Worm (Caenorhabditis elegans) whole organism, young adult: Measurements from ENCODE around the gene fbxa-82.

ENCODE experiments used
- B0035.1 ChIP-seq: sonication (generic microtip); optimal IDR thresholded peaks from 2 replicates; lab custom pipeline; 2016; ENCODE audit warnings: missing genetic modification characterization, mild to moderate bottlenecking, missing compliant biosample characterization, missing genotype, missing genetic modification reagents
- B0261.1 ChIP-seq: sonication (generic microtip); optimal IDR thresholded peaks from 2 replicates; lab custom pipeline; 2016; ENCODE audit warnings: mild to moderate bottlenecking, missing genetic modification characterization, moderate library complexity, missing compliant biosample characterization
- C17E4.6 ChIP-seq: fragments of 200-800 bp; sonication (Bioruptor generic); IDR thresholded peaks from 2 replicates; pipeline ENCODE4 v1.3.6; 2022; ENCODE audit warnings: missing genetic modification reagents, missing genetic modification characterization, missing compliant biosample characterization
- D2030.7 ChIP-seq: fragments of 200-800 bp; sonication (Bioruptor generic); IDR thresholded peaks from 2 replicates; pipeline ENCODE4 v1.3.6; 2022; ENCODE audit warnings: missing genetic modification reagents, missing genetic modification characterization, missing compliant biosample characterization
- F23B12.7 ChIP-seq: sonication (generic microtip); optimal IDR thresholded peaks from 2 replicates; lab custom pipeline; 2017; ENCODE audit warnings: missing genetic modification characterization, mild to moderate bottlenecking, missing compliant biosample characterization, antibody characterized with exemption, moderate library complexity; ENCODE audit not compliant: insufficient read depth
- F33H1.4 ChIP-seq: fragments of 200-800 bp; sonication (Bioruptor generic); IDR thresholded peaks from 2 replicates; pipeline ENCODE4 v1.3.6; 2022; ENCODE audit warnings: missing genetic modification reagents, missing genetic modification characterization, missing compliant biosample characterization
- F49E8.2 ChIP-seq: sonication (generic microtip); optimal IDR thresholded peaks from 3 replicates; lab custom pipeline; 2017; ENCODE audit warnings: missing genetic modification characterization, mild to moderate bottlenecking, missing compliant biosample characterization, antibody characterized with exemption, moderate library complexity; ENCODE audit not compliant: insufficient read depth
- F52B5.7 ChIP-seq: sonication (generic microtip); optimal IDR thresholded peaks from 2 replicates; lab custom pipeline; 2016; ENCODE audit warnings: mild to moderate bottlenecking, missing genetic modification characterization, missing compliant biosample characterization
- F57A8.1 ChIP-seq: fragments of 200-800 bp; sonication (Bioruptor generic); optimal IDR thresholded peaks from 2 replicates; lab custom pipeline; 2018; ENCODE audit warnings: mild to moderate bottlenecking, missing genetic modification characterization, moderate library complexity, missing compliant biosample characterization
- K11D2.4 ChIP-seq: fragments of 200-800 bp; sonication (Bioruptor generic); IDR thresholded peaks from 2 replicates; pipeline ENCODE4 v1.3.6; 2022; ENCODE audit warnings: missing genetic modification reagents, missing genetic modification characterization, missing compliant biosample characterization
- K12H6.12 ChIP-seq: fragments of 200-800 bp; sonication (Bioruptor generic); optimal IDR thresholded peaks from 2 replicates; lab custom pipeline; 2018; ENCODE audit warnings: mild to moderate bottlenecking, missing genetic modification characterization, missing compliant biosample characterization
- Y53F4B.3 ChIP-seq: fragments of 200-800 bp; sonication (Bioruptor generic); IDR thresholded peaks from 2 replicates; pipeline ENCODE4 v1.3.6; 2022; ENCODE audit warnings: missing genetic modification reagents, missing genetic modification characterization, missing compliant biosample characterization
- ZK185.1 ChIP-seq: sonication (generic microtip); optimal IDR thresholded peaks from 2 replicates; lab custom pipeline; 2016; ENCODE audit warnings: mild to moderate bottlenecking, missing genetic modification characterization, missing compliant biosample characterization; ENCODE audit not compliant: poor library complexity, severe bottlenecking
- akir-1 ChIP-seq: fragments of 200-800 bp; sonication (Bioruptor generic); optimal IDR thresholded peaks from 2 replicates; lab custom pipeline; 2018; ENCODE audit warnings: mild to moderate bottlenecking, missing genetic modification characterization, moderate library complexity, missing compliant biosample characterization
- attf-3 ChIP-seq: fragments of 200-800 bp; sonication (Bioruptor generic); conservative IDR thresholded peaks from 2 replicates; pipeline ENCODE4 v1.3.6; 2022; ENCODE audit warnings: missing genetic modification reagents, missing genetic modification characterization, missing compliant biosample characterization
- attf-5 ChIP-seq: fragments of 200-800 bp; sonication (Bioruptor generic); optimal IDR thresholded peaks from 2 replicates; lab custom pipeline; 2018; ENCODE audit warnings: mild to moderate bottlenecking, missing genetic modification characterization, missing compliant biosample characterization
- attf-6 ChIP-seq: fragments of 200-800 bp; sonication (Bioruptor generic); IDR thresholded peaks from 2 replicates; pipeline ENCODE4 v1.3.6; 2022; ENCODE audit warnings: missing genetic modification reagents, missing genetic modification characterization, missing compliant biosample characterization
- bed-2 ChIP-seq: fragments of 200-800 bp; sonication (Bioruptor generic); IDR thresholded peaks from 2 replicates; pipeline ENCODE4 v1.3.6; 2022; ENCODE audit warnings: missing genetic modification reagents, missing genetic modification characterization, missing compliant biosample characterization
- ceh-40 ChIP-seq: fragments of 200-800 bp; sonication (Bioruptor generic); IDR thresholded peaks from 2 replicates; pipeline ENCODE4 v1.3.6; 2022; ENCODE audit warnings: missing genetic modification characterization, missing compliant biosample characterization
- ceh-58 ChIP-seq: fragments of 200-800 bp; sonication (Bioruptor generic); IDR thresholded peaks from 2 replicates; pipeline ENCODE4 v1.3.6; 2022; ENCODE audit warnings: missing genetic modification characterization, missing compliant biosample characterization
- dox-1 ChIP-seq: fragments of 200-800 bp; sonication (Bioruptor generic); IDR thresholded peaks from 2 replicates; pipeline ENCODE4 v1.3.6; 2022; ENCODE audit warnings: missing genetic modification reagents, missing genetic modification characterization, missing compliant biosample characterization
- dpff-1 ChIP-seq: sonication (generic microtip); optimal IDR thresholded peaks from 2 replicates; lab custom pipeline; 2017; ENCODE audit warnings: mild to moderate bottlenecking, missing genetic modification characterization, missing compliant biosample characterization
- dpl-1 ChIP-seq: fragments of 150-350 bp; optimal IDR thresholded peaks from 2 replicates; lab custom pipeline; 2014; ENCODE audit warnings: missing biosample characterization, missing genetic modification reagents, missing genetic modification characterization
- efl-1 ChIP-seq: fragments of 150-350 bp; optimal IDR thresholded peaks from 2 replicates; lab custom pipeline; 2014; ENCODE audit warnings: missing biosample characterization, missing genetic modification reagents, missing genetic modification characterization
- ets-4 ChIP-seq: fragments of 200-800 bp; sonication (Bioruptor generic); optimal IDR thresholded peaks from 2 replicates; lab custom pipeline; 2018; ENCODE audit warnings: mild to moderate bottlenecking, missing genetic modification characterization, missing compliant biosample characterization
- fkh-3 ChIP-seq: sonication (generic microtip); optimal IDR thresholded peaks from 2 replicates; lab custom pipeline; 2016; ENCODE audit warnings: mild to moderate bottlenecking, missing genetic modification characterization, missing compliant biosample characterization
- him-1 ChIP-seq: sonication (generic microtip); optimal IDR thresholded peaks from 2 replicates; lab custom pipeline; 2016; ENCODE audit warnings: missing genotype, missing genetic modification reagents, missing genetic modification characterization, missing compliant biosample characterization
- hlh-26 ChIP-seq: fragments of 200-800 bp; sonication (Bioruptor generic); conservative IDR thresholded peaks from 2 replicates; pipeline ENCODE4 v1.3.6; 2022; ENCODE audit warnings: missing genetic modification reagents, missing genetic modification characterization, missing compliant biosample characterization
- hmg-20 ChIP-seq: fragments of 200-800 bp; sonication (Bioruptor generic); IDR thresholded peaks from 2 replicates; pipeline ENCODE4 v1.3.6; 2022; ENCODE audit warnings: missing genetic modification reagents, missing genetic modification characterization, missing compliant biosample characterization
- hsf-1 ChIP-seq: fragments of 200-800 bp; sonication (Bioruptor generic); IDR thresholded peaks from 2 replicates; pipeline ENCODE4 v1.3.6; 2022; ENCODE audit warnings: missing genetic modification reagents, missing genetic modification characterization, missing compliant biosample characterization
- lin-54 ChIP-seq: fragments of 200-800 bp; sonication (Bioruptor generic); optimal IDR thresholded peaks from 2 replicates; lab custom pipeline; 2018; ENCODE audit warnings: mild to moderate bottlenecking, missing genetic modification characterization, missing compliant biosample characterization
- lir-1 ChIP-seq: fragments of 200-800 bp; sonication (Bioruptor generic); conservative IDR thresholded peaks from 2 replicates; pipeline ENCODE4 v1.3.6; 2022; ENCODE audit warnings: missing genetic modification reagents, missing genetic modification characterization, missing compliant biosample characterization
- madf-6 ChIP-seq: fragments of 200-800 bp; sonication (Bioruptor generic); IDR thresholded peaks from 2 replicates; pipeline ENCODE4 v1.3.6; 2022; ENCODE audit warnings: missing genetic modification reagents, missing genetic modification characterization, missing compliant biosample characterization
- madf-8 ChIP-seq: fragments of 200-800 bp; sonication (Bioruptor generic); conservative IDR thresholded peaks from 2 replicates; pipeline ENCODE4 v1.3.6; 2022; ENCODE audit warnings: missing genetic modification reagents, missing genetic modification characterization, missing compliant biosample characterization
- mes-4 ChIP-seq: sonication (generic microtip); optimal IDR thresholded peaks from 2 replicates; lab custom pipeline; 2016; ENCODE audit warnings: missing genotype, missing genetic modification characterization, missing compliant biosample characterization
- nfya-1 ChIP-seq: sonication (generic microtip); optimal IDR thresholded peaks from 2 replicates; lab custom pipeline; 2017; ENCODE audit warnings: antibody characterized with exemption, missing compliant biosample characterization, missing genetic modification characterization, borderline replicate concordance; ENCODE audit not compliant: insufficient read depth
- nhr-120 ChIP-seq: fragments of 200-800 bp; sonication (Bioruptor generic); IDR thresholded peaks from 2 replicates; pipeline ENCODE4 v1.3.6; 2022; ENCODE audit warnings: missing genetic modification characterization, missing compliant biosample characterization
- pbrm-1 ChIP-seq: fragments of 200-800 bp; sonication (Bioruptor generic); IDR thresholded peaks from 2 replicates; pipeline ENCODE4 v1.3.6; 2022; ENCODE audit warnings: missing genetic modification reagents, missing genetic modification characterization, missing compliant biosample characterization
- snpc-4 ChIP-seq, 5 experiments: fragments of 150-350 bp in 1 of 5; sonication (generic microtip) in 4 of 5; optimal IDR thresholded peaks; 2 replicates each; lab custom pipeline; 2014 to 2018; ENCODE audit warnings: missing genetic modification characterization in 5 of 5, missing biosample characterization in 3 of 5, antibody characterized with exemption in 2 of 5, mild to moderate bottlenecking in 2 of 5, missing compliant biosample characterization in 2 of 5, missing genotype in 2 of 5, moderate library complexity in 2 of 5, missing genetic modification reagents in 1 of 5
- tbp1 ChIP-seq: fragments of 200-800 bp; sonication (Bioruptor generic); optimal IDR thresholded peaks from 2 replicates; lab custom pipeline; 2018; ENCODE audit warnings: mild to moderate bottlenecking, missing genetic modification characterization, missing compliant biosample characterization
- tbx-9 ChIP-seq: sonication (generic microtip); optimal IDR thresholded peaks from 2 replicates; lab custom pipeline; 2016; ENCODE audit warnings: borderline replicate concordance, missing genetic modification characterization, inconsistent platforms, missing compliant biosample characterization
- tlf-1 ChIP-seq: fragments of 200-800 bp; sonication (Bioruptor generic); optimal IDR thresholded peaks from 2 replicates; lab custom pipeline; 2018; ENCODE audit warnings: mild to moderate bottlenecking, missing genetic modification characterization, missing compliant biosample characterization
- xnd-1 ChIP-seq: sonication (generic microtip); optimal IDR thresholded peaks from 2 replicates; lab custom pipeline; 2016; ENCODE audit warnings: missing genotype, missing genetic modification reagents, missing genetic modification characterization, missing compliant biosample characterization
- ztf-25 ChIP-seq: fragments of 200-800 bp; sonication (Bioruptor generic); IDR thresholded peaks from 2 replicates; pipeline ENCODE4 v1.3.6; 2022; ENCODE audit warnings: missing genetic modification reagents, missing genetic modification characterization, missing compliant biosample characterization
- ztf-26 ChIP-seq: sonication (generic microtip); optimal IDR thresholded peaks from 2 replicates; lab custom pipeline; 2017; ENCODE audit warnings: missing genetic modification characterization, missing compliant biosample characterization
- ztf-28 ChIP-seq: fragments of 200-800 bp; sonication (Bioruptor generic); IDR thresholded peaks from 2 replicates; pipeline ENCODE4 v1.3.6; 2022; ENCODE audit warnings: missing genetic modification reagents, missing genetic modification characterization, missing compliant biosample characterization
- ztf-6 ChIP-seq: fragments of 200-800 bp; sonication (Bioruptor generic); IDR thresholded peaks from 2 replicates; pipeline ENCODE4 v1.3.6; 2022; ENCODE audit warnings: missing genetic modification reagents, missing genetic modification characterization, missing compliant biosample characterization

fbxa-82 gene

ce11 chrV:15028896-15029519 lies 23.3 kb downstream of the fbxa-82 start, which contains the start of gene F14H8.8 (continued):
- TF ChIP-seq ceh-40 (GFP tag; lab: Robert Waterston, UW) = no peak
- peak; percentile 46 for TF ChIP-seq xnd-1 (tag; lab: Kevin White, UChicago)
- peak; percentile 29; the same call in 1 of the 2 replicates for TF ChIP-seq madf-8 (GFP tag; lab: Robert Waterston, UW)
- no peak for TF ChIP-seq lir-1 (GFP tag; lab: Robert Waterston, UW)
- no peak for TF ChIP-seq hmg-20 (GFP tag; lab: Robert Waterston, UW)
- no peak for TF ChIP-seq bed-2 (GFP tag; lab: Robert Waterston, UW)
- TF ChIP-seq mes-4 (tag; lab: Kevin White, UChicago) = no peak
- peak; percentile 88 for TF ChIP-seq madf-6 (GFP tag; lab: Robert Waterston, UW)
- peak; percentile 75 for TF ChIP-seq hsf-1 (GFP tag; lab: Robert Waterston, UW)
- no peak for TF ChIP-seq ztf-28
- TF ChIP-seq attf-5 (GFP tag; lab: Kevin White, UChicago) = no peak
- no peak for TF ChIP-seq F57A8.1 (GFP tag; lab: Kevin White, UChicago)
- peak; percentile 33 for TF ChIP-seq F23B12.7
- peak; percentile 30 for TF ChIP-seq tlf-1 (GFP tag; lab: Kevin White, UChicago)
- peak; percentile 79 for TF ChIP-seq dox-1 (GFP tag; lab: Robert Waterston, UW)
- peak; percentile 96 for TF ChIP-seq snpc-4 (GFP tag; optimal IDR thresholded peaks at IDR 0.05; lab: Kevin White, UChicago)
- peak; percentile 87 to 98 (median 96) for TF ChIP-seq snpc-4 (tag; optimal IDR thresholded peaks at IDR 0.05; lab: Kevin White, UChicago)
- peak; percentile 2 for TF ChIP-seq ZK185.1 (tag; lab: Kevin White, UChicago)
- TF ChIP-seq ztf-6 (GFP tag; lab: Robert Waterston, UW) = no peak
- peak; percentile 14 for TF ChIP-seq B0261.1 (tag; lab: Kevin White, UChicago)
- no peak for TF ChIP-seq ets-4 (GFP tag; lab: Kevin White, UChicago)
- TF ChIP-seq D2030.7 (GFP tag; lab: Robert Waterston, UW) = peak; percentile 73
- TF ChIP-seq attf-6 (GFP tag; lab: Robert Waterston, UW) = peak; percentile 72
- no peak for TF ChIP-seq fkh-3 (tag; lab: Kevin White, UChicago)
- no peak for TF ChIP-seq dpl-1 (GFP tag; lab: Kevin White, UChicago)
- no peak for TF ChIP-seq attf-3 (GFP tag; lab: Robert Waterston, UW)
- TF ChIP-seq ztf-25 (GFP tag; lab: Robert Waterston, UW) = no peak
- no peak for TF ChIP-seq C17E4.6
- no peak for TF ChIP-seq K11D2.4 (GFP tag; lab: Robert Waterston, UW)
- peak; percentile 47 for TF ChIP-seq lin-54 (GFP tag; lab: Kevin White, UChicago)
- TF ChIP-seq F33H1.4 = peak; percentile 65
- peak; percentile 86 for TF ChIP-seq pbrm-1 (GFP tag; lab: Robert Waterston, UW)
- TF ChIP-seq nfya-1 (tag; lab: Kevin White, UChicago) = no peak
- peak; percentile 77 for TF ChIP-seq tbp1 (GFP tag; lab: Kevin White, UChicago)
- TF ChIP-seq hlh-26 (GFP tag; lab: Robert Waterston, UW) = no peak
- TF ChIP-seq efl-1 = peak; percentile 54
- TF ChIP-seq dpff-1 (tag; lab: Kevin White, UChicago) = no peak
- TF ChIP-seq akir-1 (GFP tag; lab: Kevin White, UChicago) = no peak
- TF ChIP-seq tbx-9 (tag; lab: Kevin White, UChicago) = no peak
- no peak for TF ChIP-seq ztf-26 (tag; lab: Kevin White, UChicago)
- no peak for TF ChIP-seq ceh-58
- no peak for TF ChIP-seq K12H6.12
- no peak for TF ChIP-seq Y53F4B.3 (GFP tag; lab: Robert Waterston, UW)
- TF ChIP-seq him-1 (tag; lab: Kevin White, UChicago) = peak; percentile 93
- no peak for TF ChIP-seq nhr-120 (GFP tag; lab: Robert Waterston, UW)
- TF ChIP-seq F52B5.7 (tag; lab: Kevin White, UChicago) = no peak
- peak; percentile 64 for TF ChIP-seq F49E8.2 (tag; lab: Kevin White, UChicago)
- no peak for TF ChIP-seq B0035.1
